Fruit fly (Drosophila melanogaster) whole organism, embryonic: Measurements from ENCODE around the gene CG12299.

Experiments
- Abd-B ChIP-seq: fragments of 200-800 bp; sonication (Bioruptor generic); optimal IDR thresholded peaks from 2 replicates; lab custom pipeline; 2018; ENCODE audit warnings: missing biosample characterization, mild to moderate bottlenecking, missing genetic modification characterization, moderate library complexity
- B-H2 ChIP-seq: fragments of 200-800 bp; sonication (Bioruptor generic); optimal IDR thresholded peaks from 2 replicates; lab custom pipeline; 2018; ENCODE audit warnings: missing biosample characterization, mild to moderate bottlenecking, missing genetic modification characterization
- CG10274 ChIP-seq: fragments of 200-800 bp; sonication (Bioruptor generic); optimal IDR thresholded peaks from 3 replicates; lab custom pipeline; 2017; ENCODE audit warnings: missing biosample characterization, mild to moderate bottlenecking, missing genetic modification characterization
- CG10462 ChIP-seq: fragments of 200-800 bp; sonication (Bioruptor generic); optimal IDR thresholded peaks from 2 replicates; lab custom pipeline; 2016; ENCODE audit warnings: missing biosample characterization, missing genetic modification characterization
- CG10543 ChIP-seq: fragments of 200-800 bp; sonication (Bioruptor generic); optimal IDR thresholded peaks from 3 replicates; lab custom pipeline; 2017; ENCODE audit warnings: missing biosample characterization, mild to moderate bottlenecking, missing genetic modification characterization, moderate library complexity
- CG10959 ChIP-seq: fragments of 200-800 bp; sonication (Bioruptor generic); IDR thresholded peaks from 2 replicates; pipeline ENCODE4 v1.3.6; 2022; ENCODE audit warnings: missing biosample characterization, missing genetic modification characterization
- CG11093 ChIP-seq: fragments of 200-800 bp; sonication (Bioruptor generic); IDR thresholded peaks from 3 replicates; pipeline ENCODE4 v1.3.6; 2022; ENCODE audit warnings: missing biosample characterization, missing genetic modification characterization
- CG12219 ChIP-seq: fragments of 200-800 bp; sonication (Bioruptor generic); optimal IDR thresholded peaks from 3 replicates; lab custom pipeline; 2018; ENCODE audit warnings: missing biosample characterization, mild to moderate bottlenecking, missing genetic modification characterization
- CG15073 ChIP-seq: fragments of 200-800 bp; sonication (Bioruptor generic); optimal IDR thresholded peaks from 2 replicates; lab custom pipeline; 2016; ENCODE audit warnings: missing biosample characterization, missing genetic modification characterization
- CG17568 ChIP-seq: fragments of 200-800 bp; sonication (Bioruptor generic); optimal IDR thresholded peaks from 2 replicates; lab custom pipeline; 2018; ENCODE audit warnings: missing biosample characterization, mild to moderate bottlenecking, missing genetic modification characterization, moderate library complexity
- CG18476 ChIP-seq: fragments of 200-800 bp; sonication (Bioruptor generic); optimal IDR thresholded peaks from 2 replicates; lab custom pipeline; 2016; ENCODE audit warnings: missing biosample characterization, mild to moderate bottlenecking, missing genetic modification characterization
- CG31388 ChIP-seq: fragments of 200-800 bp; sonication (Bioruptor generic); optimal IDR thresholded peaks from 2 replicates; lab custom pipeline; 2016; ENCODE audit warnings: missing biosample characterization, missing genetic modification characterization
- CG3838 ChIP-seq: fragments of 200-800 bp; sonication (Bioruptor generic); optimal IDR thresholded peaks from 3 replicates; lab custom pipeline; 2016; ENCODE audit warnings: missing biosample characterization, missing genetic modification characterization
- CG5245 ChIP-seq: fragments of 200-800 bp; sonication (Bioruptor generic); optimal IDR thresholded peaks from 3 replicates; lab custom pipeline; 2016; ENCODE audit warnings: missing biosample characterization, missing genetic modification characterization
- CG7745 ChIP-seq: fragments of 200-800 bp; sonication (Bioruptor generic); optimal IDR thresholded peaks from 2 replicates; lab custom pipeline; 2018; ENCODE audit warnings: missing biosample characterization, mild to moderate bottlenecking, missing genetic modification characterization, moderate library complexity
- CG9437 ChIP-seq: fragments of 200-800 bp; sonication (Bioruptor generic); optimal IDR thresholded peaks from 2 replicates; lab custom pipeline; 2018; ENCODE audit warnings: missing biosample characterization, mild to moderate bottlenecking, missing genetic modification characterization
- CG9727 ChIP-seq: fragments of 200-800 bp; sonication (Bioruptor generic); optimal IDR thresholded peaks from 3 replicates; lab custom pipeline; 2017; ENCODE audit warnings: missing biosample characterization, mild to moderate bottlenecking, missing genetic modification characterization
- CG9932 ChIP-seq: fragments of 200-800 bp; sonication (Bioruptor generic); IDR thresholded peaks from 2 replicates; pipeline ENCODE4 v1.3.6; 2022; ENCODE audit warnings: missing biosample characterization, missing genetic modification characterization
- D19A ChIP-seq: fragments of 200-800 bp; optimal IDR thresholded peaks from 3 replicates; lab custom pipeline; 2019; ENCODE audit warnings: missing biosample characterization, mild to moderate bottlenecking, missing genetic modification characterization, moderate library complexity
- Dip3 ChIP-seq: fragments of 200-800 bp; sonication (Bioruptor generic); optimal IDR thresholded peaks from 3 replicates; lab custom pipeline; 2016; ENCODE audit warnings: missing biosample characterization, missing genetic modification characterization
- HHEX ChIP-seq: fragments of 200-800 bp; sonication (Bioruptor generic); optimal IDR thresholded peaks from 3 replicates; lab custom pipeline; 2017; ENCODE audit warnings: missing biosample characterization, mild to moderate bottlenecking, missing genetic modification characterization, missing genetic modification reagents
- Hmx ChIP-seq: fragments of 200-800 bp; sonication (Bioruptor generic); optimal IDR thresholded peaks from 2 replicates; lab custom pipeline; 2016; ENCODE audit warnings: missing biosample characterization, missing genetic modification characterization
- Hr78 ChIP-seq, 2 experiments: fragments of 200-800 bp in 1 of 2; fragments of >200 bp in 1 of 2; sonication (Bioruptor generic) in 1 of 2; optimal IDR thresholded peaks; 2 replicates each; lab custom pipeline; 2017 to 2019; ENCODE audit warnings: missing biosample characterization in 2 of 2, missing genetic modification characterization in 2 of 2, mild to moderate bottlenecking in 1 of 2, moderate library complexity in 1 of 2
- Hsf ChIP-seq: fragments of 200-800 bp; sonication (Bioruptor generic); optimal IDR thresholded peaks from 3 replicates; lab custom pipeline; 2016; ENCODE audit warnings: missing biosample characterization, missing genetic modification characterization
- Max ChIP-seq: fragments of 200-800 bp; sonication (Bioruptor generic); optimal IDR thresholded peaks from 2 replicates; lab custom pipeline; 2016; ENCODE audit warnings: missing biosample characterization, mild to moderate bottlenecking, missing genetic modification characterization
- Meics ChIP-seq: fragments of 200-800 bp; sonication (Bioruptor generic); optimal IDR thresholded peaks from 2 replicates; lab custom pipeline; 2017; ENCODE audit warnings: missing biosample characterization, mild to moderate bottlenecking, missing genetic modification characterization
- Ptx1 ChIP-seq: fragments of 200-800 bp; sonication (Bioruptor generic); IDR thresholded peaks from 2 replicates; pipeline ENCODE4 v1.3.6; 2022; ENCODE audit warnings: missing biosample characterization, missing genetic modification characterization
- Sry-δ ChIP-seq: fragments of 200-800 bp; sonication (Bioruptor generic); optimal IDR thresholded peaks from 2 replicates; lab custom pipeline; 2016; ENCODE audit warnings: missing biosample characterization, missing genetic modification characterization
- Usf ChIP-seq: fragments of 200-800 bp; sonication (Bioruptor generic); optimal IDR thresholded peaks from 2 replicates; lab custom pipeline; 2017; ENCODE audit warnings: missing genotype, missing biosample characterization, missing genetic modification characterization
- ac ChIP-seq: fragments of 200-800 bp; sonication (Bioruptor generic); optimal IDR thresholded peaks from 3 replicates; lab custom pipeline; 2017; ENCODE audit warnings: missing biosample characterization, mild to moderate bottlenecking, missing genetic modification characterization
- cad ChIP-seq: fragments of >200 bp; optimal IDR thresholded peaks from 2 replicates; lab custom pipeline; 2017; ENCODE audit warnings: missing biosample characterization, missing genetic modification characterization
- danr ChIP-seq: fragments of 200-800 bp; sonication (Bioruptor generic); IDR thresholded peaks from 2 replicates; pipeline ENCODE4 v1.3.6; 2022; ENCODE audit warnings: missing biosample characterization, missing genetic modification characterization
- dm ChIP-seq: fragments of 200-800 bp; sonication (Bioruptor generic); optimal IDR thresholded peaks from 3 replicates; lab custom pipeline; 2016; ENCODE audit warnings: missing biosample characterization, missing genetic modification characterization
- esg ChIP-seq: fragments of 200-800 bp; sonication (Bioruptor generic); conservative IDR thresholded peaks from 2 replicates; pipeline ENCODE4 v1.3.6; 2022; ENCODE audit warnings: missing biosample characterization, missing genetic modification characterization
- eyg ChIP-seq: fragments of 200-800 bp; sonication (Bioruptor generic); optimal IDR thresholded peaks from 3 replicates; lab custom pipeline; 2016; ENCODE audit warnings: missing biosample characterization, missing genetic modification characterization
- fd64A ChIP-seq: fragments of 200-800 bp; sonication (Bioruptor generic); optimal IDR thresholded peaks from 3 replicates; lab custom pipeline; 2018; ENCODE audit warnings: missing biosample characterization, mild to moderate bottlenecking, missing genetic modification characterization
- gce ChIP-seq: fragments of 200-800 bp; sonication (Bioruptor generic); IDR thresholded peaks from 3 replicates; pipeline ENCODE4 v1.3.6; 2022; ENCODE audit warnings: missing biosample characterization, missing genetic modification characterization
- gcm2 ChIP-seq: fragments of 200-800 bp; sonication (Bioruptor generic); optimal IDR thresholded peaks from 2 replicates; lab custom pipeline; 2016; ENCODE audit warnings: missing biosample characterization, missing genetic modification characterization
- jumu ChIP-seq: fragments of 200-800 bp; sonication (Bioruptor generic); optimal IDR thresholded peaks from 3 replicates; lab custom pipeline; 2016; ENCODE audit warnings: missing biosample characterization, missing genetic modification characterization
- ken ChIP-seq: fragments of 200-800 bp; sonication (Bioruptor generic); IDR thresholded peaks from 3 replicates; pipeline ENCODE4 v1.3.6; 2022; ENCODE audit warnings: missing biosample characterization, missing genetic modification characterization
- lbe ChIP-seq: fragments of 200-800 bp; sonication (Bioruptor generic); optimal IDR thresholded peaks from 2 replicates; lab custom pipeline; 2016; ENCODE audit warnings: missing biosample characterization, mild to moderate bottlenecking, missing genetic modification characterization
- mirr ChIP-seq: fragments of 200-800 bp; sonication (Bioruptor generic); optimal IDR thresholded peaks from 3 replicates; lab custom pipeline; 2018; ENCODE audit warnings: missing biosample characterization, mild to moderate bottlenecking, missing genetic modification characterization
- ranshi ChIP-seq: fragments of 200-800 bp; sonication (Bioruptor generic); IDR thresholded peaks from 2 replicates; pipeline ENCODE4 v1.3.6; 2022; ENCODE audit warnings: missing biosample characterization, missing genetic modification characterization
- shn ChIP-seq: fragments of 200-800 bp; sonication (Bioruptor generic); optimal IDR thresholded peaks from 3 replicates; lab custom pipeline; 2016; ENCODE audit warnings: missing biosample characterization, missing genetic modification characterization
- sob ChIP-seq: fragments of 200-800 bp; sonication (Bioruptor generic); IDR thresholded peaks from 2 replicates; pipeline ENCODE4 v1.3.6; 2022; ENCODE audit warnings: missing biosample characterization, missing genetic modification characterization
- sr ChIP-seq: fragments of 200-800 bp; sonication (Bioruptor generic); IDR thresholded peaks from 3 replicates; pipeline ENCODE4 v1.3.6; 2022; ENCODE audit warnings: missing biosample characterization, missing genetic modification characterization
- usp ChIP-seq: fragments of >200 bp; optimal IDR thresholded peaks from 2 replicates; lab custom pipeline; 2017; ENCODE audit warnings: missing biosample characterization, missing genetic modification characterization
- vfl ChIP-seq: fragments of 200-800 bp; sonication (Bioruptor generic); optimal IDR thresholded peaks from 2 replicates; lab custom pipeline; 2016; ENCODE audit warnings: missing biosample characterization, missing genetic modification characterization
- wek ChIP-seq: fragments of 200-800 bp; sonication (Bioruptor generic); optimal IDR thresholded peaks from 3 replicates; lab custom pipeline; 2018; ENCODE audit warnings: missing biosample characterization, mild to moderate bottlenecking, missing genetic modification characterization, moderate library complexity
- zf30C ChIP-seq: fragments of 200-800 bp; sonication (Bioruptor generic); optimal IDR thresholded peaks from 3 replicates; lab custom pipeline; 2018; ENCODE audit warnings: missing biosample characterization, mild to moderate bottlenecking, missing genetic modification characterization

Gene CG12299

DNA sequence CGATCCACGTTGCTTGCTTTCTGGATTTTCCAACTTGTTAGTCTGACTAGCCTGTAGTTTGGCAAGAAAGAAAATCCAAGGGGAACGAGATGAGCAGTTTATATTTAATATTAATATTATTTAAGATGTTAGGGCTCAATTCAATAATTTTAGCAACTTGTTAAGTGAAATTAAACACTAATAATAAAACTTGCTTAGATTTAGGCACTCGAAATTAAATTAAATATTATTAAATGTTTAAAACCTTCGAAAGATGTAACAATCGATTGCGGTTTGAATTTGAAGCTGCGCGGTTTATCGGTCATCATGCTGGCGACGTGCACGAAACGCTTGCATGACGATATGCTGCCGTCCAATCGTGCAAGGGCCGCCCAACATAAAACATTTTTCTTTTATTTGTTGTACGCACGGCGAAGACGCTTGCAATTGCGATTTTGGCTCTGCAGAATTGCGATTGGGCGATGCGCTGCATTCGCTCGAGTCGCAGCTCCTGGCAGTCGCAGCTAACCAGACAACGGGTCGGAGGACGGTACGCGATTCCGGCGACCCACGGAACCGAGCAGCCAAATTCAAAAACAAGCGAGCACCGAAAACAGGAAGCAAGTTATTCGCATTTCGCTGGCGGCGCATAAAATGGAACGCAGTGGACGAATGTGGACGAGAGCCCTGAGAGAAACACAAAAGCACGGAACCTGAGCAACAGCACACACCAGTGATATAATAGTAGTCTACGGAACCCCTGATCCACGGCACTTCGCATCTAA lies at the start of gene CG12299, which contains the start of gene Vha16-5 (continued):
- TF ChIP-seq sr (GFP tag; lab: Robert Waterston, UW) (peak; percentile 89), CG3838 (GFP tag; lab: Kevin White, UChicago) (peak; percentile 57), ac (GFP tag; lab: Kevin White, UChicago) (no peak), CG9727 (peak; percentile 82), Meics (GFP tag; lab: Kevin White, UChicago) (peak; percentile 70), CG10543 (GFP tag; lab: Kevin White, UChicago) (peak; percentile 43), CG15073 (GFP tag; lab: Kevin White, UChicago) (no peak), mirr (GFP tag; lab: Kevin White, UChicago) (peak; percentile 47), Hmx (GFP tag; lab: Kevin White, UChicago) (no peak), B-H2 (GFP tag; lab: Kevin White, UChicago) (no peak), CG31388 (GFP tag; lab: Kevin White, UChicago) (peak; percentile 68), dm (GFP tag; lab: Kevin White, UChicago) (peak; percentile 79), Sry-δ (GFP tag; lab: Kevin White, UChicago) (peak; percentile 71), Max (GFP tag; lab: Kevin White, UChicago) (peak; percentile 74), lbe (GFP tag; lab: Kevin White, UChicago) (peak; percentile 73), cad (GFP tag; lab: Kevin White, UChicago) (no peak), CG9437 (GFP tag; lab: Kevin White, UChicago) (peak; percentile 47), shn (GFP tag; lab: Kevin White, UChicago) (peak; percentile 90), CG7745 (tag; lab: Kevin White, UChicago) (no peak), CG9932 (GFP tag; lab: Robert Waterston, UW) (peak; percentile 95), HHEX (GFP tag; lab: Kevin White, UChicago) (peak; percentile 44), Usf (GFP tag; lab: Kevin White, UChicago) (peak; percentile 45), gce (GFP tag; lab: Robert Waterston, UW) (no peak), CG12219 (no peak), ken (GFP tag; lab: Robert Waterston, UW) (peak; percentile 98), gcm2 (peak; percentile 68), CG5245 (GFP tag; lab: Kevin White, UChicago) (peak; percentile 88), ranshi (peak; percentile 82), Hsf (GFP tag; lab: Kevin White, UChicago) (peak; percentile 92), D19A (tag; lab: Kevin White, UChicago) (no peak), danr (GFP tag; lab: Robert Waterston, UW) (0 out of 2 replicates have a peak, but pooled peaks have one; percentile 9), CG10462 (GFP tag; lab: Kevin White, UChicago) (peak; percentile 70), sob (peak; percentile 96), CG11093 (GFP tag; lab: Robert Waterston, UW) (0 out of 3 replicates have a peak, but pooled peaks have one; percentile 32), vfl (GFP tag; lab: Kevin White, UChicago) (peak; percentile 84), wek (GFP tag; lab: Kevin White, UChicago) (no peak), CG10274 (GFP tag; lab: Kevin White, UChicago) (no peak), esg (GFP tag; lab: Robert Waterston, UW) (peak; percentile 83), jumu (GFP tag; lab: Kevin White, UChicago) (peak; percentile 70), Dip3 (GFP tag; lab: Kevin White, UChicago) (peak; percentile 83), CG18476 (GFP tag; lab: Kevin White, UChicago) (peak; percentile 74), usp (GFP tag; lab: Kevin White, UChicago) (no peak), Ptx1 (peak; percentile 90), CG10959 (GFP tag; lab: Robert Waterston, UW) (peak; percentile 92), CG17568 (GFP tag; lab: Kevin White, UChicago) (no peak), eyg (GFP tag; lab: Kevin White, UChicago) (peak; percentile 74), Abd-B (GFP tag; lab: Kevin White, UChicago) (peak; percentile 71), Hr78 (GFP tag; optimal IDR thresholded peaks at IDR 0.05; lab: Kevin White, UChicago) (no peak), fd64A (no peak), zf30C (GFP tag; lab: Kevin White, UChicago) (no peak)
